Worm (Caenorhabditis elegans) whole organism, late embryonic: ENCODE results near the gene Y1B5A.1.

Source experiments
- C08G9.2 ChIP-seq: sonication (generic microtip); optimal IDR thresholded peaks from 2 replicates; lab custom pipeline; 2016; ENCODE audit warnings: mild to moderate bottlenecking, missing genetic modification characterization, moderate library complexity, missing compliant biosample characterization
- ama-1 ChIP-seq: fragments of 150-350 bp; optimal IDR thresholded peaks from 2 replicates; lab custom pipeline; 2014
- ceh-9 ChIP-seq: sonication (generic microtip); optimal IDR thresholded peaks from 2 replicates; lab custom pipeline; 2016; ENCODE audit warnings: mild to moderate bottlenecking, missing genetic modification characterization, inconsistent platforms, missing compliant biosample characterization
- che-1 ChIP-seq: sonication (generic microtip); optimal IDR thresholded peaks from 2 replicates; lab custom pipeline; 2016; ENCODE audit warnings: mild to moderate bottlenecking, missing genetic modification characterization, missing compliant biosample characterization
- dmd-4 ChIP-seq: sonication (generic microtip); optimal IDR thresholded peaks from 2 replicates; lab custom pipeline; 2016; ENCODE audit warnings: borderline replicate concordance, missing genetic modification characterization, missing compliant biosample characterization
- fkh-10 ChIP-seq: fragments of 150-350 bp; optimal IDR thresholded peaks from 2 replicates; lab custom pipeline; 2014; ENCODE audit warnings: missing biosample characterization, missing genetic modification reagents, missing genetic modification characterization
- gmeb-2 ChIP-seq: sonication (generic microtip); optimal IDR thresholded peaks from 2 replicates; lab custom pipeline; 2016; ENCODE audit warnings: missing genetic modification characterization, inconsistent platforms, missing compliant biosample characterization
- pha-4 ChIP-seq: fragments of 150-350 bp; optimal IDR thresholded peaks from 2 replicates; lab custom pipeline; 2018; ENCODE audit warnings: missing biosample characterization, missing genetic modification reagents, missing genetic modification characterization
- ref-2 ChIP-seq: sonication (generic microtip); optimal IDR thresholded peaks from 2 replicates; lab custom pipeline; 2016; ENCODE audit warnings: missing genetic modification characterization, missing compliant biosample characterization
- sox-4 ChIP-seq: sonication (generic microtip); optimal IDR thresholded peaks from 2 replicates; lab custom pipeline; 2017; ENCODE audit warnings: mild to moderate bottlenecking, missing genetic modification characterization, inconsistent platforms, missing compliant biosample characterization
- tbx-7 ChIP-seq: sonication (generic microtip); optimal IDR thresholded peaks from 2 replicates; lab custom pipeline; 2016; ENCODE audit warnings: missing genotype, missing genetic modification characterization, missing compliant biosample characterization

DNA sequence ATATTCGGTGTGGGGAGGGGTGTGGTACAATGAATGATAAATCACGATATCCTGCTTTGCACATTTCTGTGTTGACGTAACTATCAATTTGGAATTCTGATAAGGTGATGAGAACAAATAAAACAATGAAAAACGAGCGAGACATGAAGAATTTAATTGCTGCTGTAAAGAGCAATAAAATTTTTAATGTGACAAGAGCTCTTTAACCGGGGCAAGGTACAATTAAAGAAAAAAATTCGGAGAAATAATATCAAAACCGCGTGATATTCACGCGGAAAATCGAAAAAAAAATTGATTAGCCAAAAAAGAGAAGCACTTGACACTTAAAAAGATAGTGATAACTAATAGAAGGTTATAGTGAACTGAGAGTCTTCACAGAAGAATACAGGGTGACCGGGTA is 23.9 kb upstream of the Y1B5A.1 start:
- TF ChIP-seq dmd-4 (tag; lab: Kevin White, UChicago): no peak
- no peak for TF ChIP-seq ama-1 (lab: Kevin White, UChicago)
- TF ChIP-seq pha-4: no peak
- no peak for TF ChIP-seq che-1 (tag; lab: Kevin White, UChicago)
- TF ChIP-seq fkh-10 (GFP tag; lab: Kevin White, UChicago): no peak
- no peak for TF ChIP-seq ceh-9 (tag; lab: Kevin White, UChicago)
- TF ChIP-seq ref-2 (tag; lab: Kevin White, UChicago): no peak
- no peak for TF ChIP-seq gmeb-2
- no peak for TF ChIP-seq tbx-7 (tag; lab: Kevin White, UChicago)
- TF ChIP-seq sox-4 (tag; lab: Kevin White, UChicago): no peak
- TF ChIP-seq C08G9.2 (tag; lab: Kevin White, UChicago): no peak
